Fruit fly (Drosophila melanogaster): ENCODE measurements around the gene CG42245.

DNA sequence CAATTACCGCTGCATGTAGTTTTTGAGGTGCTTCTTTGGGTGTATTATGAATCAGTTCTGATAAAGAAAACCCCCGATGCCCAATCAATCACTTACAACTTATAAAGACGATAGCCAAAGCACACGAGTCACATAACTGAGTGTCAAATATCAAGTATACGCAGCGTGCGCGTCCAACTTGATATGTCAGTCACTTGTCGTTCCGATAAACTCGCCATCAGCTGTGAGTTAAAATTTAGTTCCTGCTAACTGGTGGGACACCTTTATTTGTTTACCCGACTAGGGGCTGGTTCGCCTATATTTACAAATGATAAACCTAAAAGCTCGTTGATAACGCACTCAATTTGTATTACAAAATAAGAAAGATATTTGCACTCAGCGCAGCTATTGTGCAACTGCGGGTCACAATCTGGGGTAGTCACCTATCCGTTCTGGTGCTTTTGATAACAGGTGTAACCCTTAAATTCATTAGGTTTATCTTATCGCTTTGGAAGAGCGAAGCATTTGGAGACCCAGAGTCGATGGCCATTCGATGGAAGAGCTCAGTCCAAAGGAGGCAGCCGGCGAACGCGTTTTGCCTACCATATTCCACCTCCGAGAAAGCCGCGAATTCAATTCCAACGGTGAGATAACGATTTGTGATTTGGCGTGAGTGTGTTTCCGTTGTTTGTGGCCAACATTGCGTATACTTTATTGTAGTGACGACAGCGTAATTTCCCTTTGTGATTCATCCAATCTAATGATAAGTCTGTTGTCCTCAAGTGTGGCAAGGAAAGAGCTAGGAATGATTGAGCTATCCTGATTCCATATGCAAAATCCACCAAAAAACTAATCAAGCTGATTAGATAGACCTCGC, 16.2 kb downstream of the CG42245 start, which contains the start of gene CG1246:
- TF ChIP-seq CG8478 (optimal IDR thresholded peaks at IDR 0.05), result no peak
- TF ChIP-seq CTCF (optimal IDR thresholded peaks at IDR 0.05), result no peak
